Worm (Caenorhabditis elegans) whole organism, midembryonic: ENCODE results near the gene K08F4.12.

ENCODE experiments used
- T22C8.4 ChIP-seq: fragments of 200-800 bp; sonication (Bioruptor generic); IDR thresholded peaks from 2 replicates; pipeline ENCODE4 v1.3.6; 2022; ENCODE audit warnings: missing genetic modification characterization, missing compliant biosample characterization
- flt-1 ChIP-seq: fragments of 200-800 bp; sonication (Bioruptor generic); IDR thresholded peaks from 2 replicates; pipeline ENCODE4 v1.3.6; 2022; ENCODE audit warnings: missing genetic modification characterization, missing compliant biosample characterization
- med-1 ChIP-seq: sonication (generic microtip); optimal IDR thresholded peaks from 2 replicates; lab custom pipeline; 2017; ENCODE audit warnings: missing genetic modification characterization, mild to moderate bottlenecking, missing compliant biosample characterization, antibody characterized with exemption, missing genetic modification reagents; ENCODE audit not compliant: insufficient read depth
- tab-1 ChIP-seq: fragments of 200-800 bp; sonication (Bioruptor generic); IDR thresholded peaks from 2 replicates; pipeline ENCODE4 v1.3.6; 2022; ENCODE audit warnings: missing genetic modification characterization, missing compliant biosample characterization

- TF ChIP-seq med-1 (GFP tag; lab: Kevin White, UChicago): no peak
- no peak for TF ChIP-seq tab-1 (GFP tag; lab: Robert Waterston, UW)
- no peak for TF ChIP-seq flt-1
- no peak for TF ChIP-seq T22C8.4 (GFP tag; lab: Robert Waterston, UW)
Observed at ce11 chrIV:10112570-10112969, 25.3 kb upstream of the K08F4.12 start, which contains the start of gene nsph-3.2.
